Worm (Caenorhabditis elegans) whole organism, early embryonic: ENCODE data around the gene casy-1.
A peak's percentile ranks its signal among the peaks of the same experiment; 100 is the strongest.

ENCODE experiments used
- B0310.2 ChIP-seq: sonication (generic microtip); optimal IDR thresholded peaks from 2 replicates; lab custom pipeline; 2016; ENCODE audit warnings: mild to moderate bottlenecking, missing genetic modification characterization, missing compliant biosample characterization
- F13C5.2 ChIP-seq: sonication (generic microtip); optimal IDR thresholded peaks from 2 replicates; lab custom pipeline; 2017; ENCODE audit warnings: mild to moderate bottlenecking, missing genetic modification characterization, inconsistent platforms, missing compliant biosample characterization
- aly-1 ChIP-seq: sonication (generic microtip); optimal IDR thresholded peaks from 2 replicates; lab custom pipeline; 2016; ENCODE audit warnings: missing genetic modification characterization, missing compliant biosample characterization
- ama-1 ChIP-seq: fragments of 150-350 bp; optimal IDR thresholded peaks from 2 replicates; lab custom pipeline; 2014
- ceh-13 ChIP-seq: fragments of 200-800 bp; sonication (Bioruptor generic); optimal IDR thresholded peaks from 2 replicates; lab custom pipeline; 2018; ENCODE audit warnings: mild to moderate bottlenecking, missing genetic modification characterization, missing compliant biosample characterization
- ceh-36 ChIP-seq: sonication (generic microtip); optimal IDR thresholded peaks from 2 replicates; lab custom pipeline; 2016; ENCODE audit warnings: missing genetic modification characterization, inconsistent platforms, missing compliant biosample characterization
- ets-7 ChIP-seq: sonication (generic microtip); optimal IDR thresholded peaks from 2 replicates; lab custom pipeline; 2016; ENCODE audit warnings: missing genotype, missing genetic modification characterization, missing compliant biosample characterization
- flt-1 ChIP-seq: fragments of 200-800 bp; sonication (Bioruptor generic); IDR thresholded peaks from 2 replicates; pipeline ENCODE4 v1.3.6; 2022; ENCODE audit warnings: missing genetic modification characterization, missing compliant biosample characterization
- hmbx-1 ChIP-seq: sonication (generic microtip); optimal IDR thresholded peaks from 2 replicates; lab custom pipeline; 2016; ENCODE audit warnings: mild to moderate bottlenecking, missing genetic modification characterization, missing compliant biosample characterization
- hmg-4 ChIP-seq: fragments of 200-800 bp; sonication (Bioruptor generic); optimal IDR thresholded peaks from 2 replicates; lab custom pipeline; 2018; ENCODE audit warnings: mild to moderate bottlenecking, missing genetic modification characterization, missing compliant biosample characterization
- hnd-1 ChIP-seq: sonication (generic microtip); optimal IDR thresholded peaks from 2 replicates; lab custom pipeline; 2016; ENCODE audit warnings: missing genetic modification characterization, missing compliant biosample characterization
- pes-1 ChIP-seq: fragments of 200-800 bp; sonication (Bioruptor generic); IDR thresholded peaks from 2 replicates; pipeline ENCODE4 v1.3.6; 2022; ENCODE audit warnings: missing genetic modification reagents, missing genetic modification characterization, missing compliant biosample characterization
- scrt-1 ChIP-seq: fragments of 200-800 bp; sonication (Bioruptor generic); IDR thresholded peaks from 2 replicates; pipeline ENCODE4 v1.3.6; 2022; ENCODE audit warnings: missing genetic modification characterization, missing compliant biosample characterization
- sea-1 ChIP-seq: fragments of 200-800 bp; sonication (Bioruptor generic); conservative IDR thresholded peaks from 2 replicates; pipeline ENCODE4 v1.3.6; 2022; ENCODE audit warnings: missing genetic modification characterization, missing compliant biosample characterization
- tbx-11 ChIP-seq: fragments of 200-800 bp; sonication (Bioruptor generic); IDR thresholded peaks from 2 replicates; pipeline ENCODE4 v1.3.6; 2022; ENCODE audit warnings: missing genetic modification characterization, missing compliant biosample characterization
- tbx-37 ChIP-seq: fragments of 200-800 bp; sonication (Bioruptor generic); conservative IDR thresholded peaks from 2 replicates; pipeline ENCODE4 v1.3.6; 2022; ENCODE audit warnings: missing genetic modification reagents, missing genetic modification characterization, missing compliant biosample characterization
- tra-4 ChIP-seq: sonication (generic microtip); optimal IDR thresholded peaks from 2 replicates; lab custom pipeline; 2017; ENCODE audit warnings: missing genetic modification characterization, missing compliant biosample characterization

casy-1 gene

ce11 chrII:5955638-5956167, 780 bp downstream of the casy-1 start:
- TF ChIP-seq flt-1 (GFP tag; lab: Robert Waterston, UW) (no peak), ceh-36 (tag; lab: Kevin White, UChicago) (peak; percentile 19)

ce11 chrII:5952214-5952613, 4.3 kb downstream of the casy-1 start:
- TF ChIP-seq tbx-37 (GFP tag; lab: Robert Waterston, UW) (no peak), ets-7 (tag; lab: Kevin White, UChicago) (no peak), sea-1 (GFP tag; lab: Robert Waterston, UW) (no peak), flt-1 (GFP tag; lab: Robert Waterston, UW) (no peak), hmbx-1 (no peak), ceh-13 (GFP tag; lab: Kevin White, UChicago) (no peak), aly-1 (tag; lab: Kevin White, UChicago) (no peak), hmg-4 (no peak), ceh-36 (tag; lab: Kevin White, UChicago) (no peak), ama-1 (no peak), tra-4 (tag; lab: Kevin White, UChicago) (no peak), hnd-1 (no peak), B0310.2 (tag; lab: Kevin White, UChicago) (no peak), pes-1 (GFP tag; lab: Robert Waterston, UW) (no peak), scrt-1 (no peak), tbx-11 (no peak), F13C5.2 (no peak)

- TF ChIP-seq hnd-1 = no peak
- no peak for TF ChIP-seq aly-1 (tag; lab: Kevin White, UChicago)
- TF ChIP-seq scrt-1 = no peak
- no peak for TF ChIP-seq flt-1 (GFP tag; lab: Robert Waterston, UW)
- no peak for TF ChIP-seq pes-1 (GFP tag; lab: Robert Waterston, UW)
- TF ChIP-seq tra-4 (tag; lab: Kevin White, UChicago) = no peak
- TF ChIP-seq ets-7 (tag; lab: Kevin White, UChicago) = no peak
- no peak for TF ChIP-seq ama-1
- no peak for TF ChIP-seq ceh-36 (tag; lab: Kevin White, UChicago)
- TF ChIP-seq F13C5.2 = no peak
These were observed 4.7 kb downstream of the casy-1 start for ce11 chrII:5951745-5952144.

ce11 chrII:5950657-5951056, 5.8 kb downstream of the casy-1 start:
- no peak for TF ChIP-seq ets-7 (tag; lab: Kevin White, UChicago)
- TF ChIP-seq sea-1 (GFP tag; lab: Robert Waterston, UW) = no peak
- TF ChIP-seq tbx-11 = no peak
- no peak for TF ChIP-seq ama-1
- no peak for TF ChIP-seq hmbx-1
- no peak for TF ChIP-seq scrt-1
- TF ChIP-seq pes-1 (GFP tag; lab: Robert Waterston, UW) = no peak
- no peak for TF ChIP-seq B0310.2 (tag; lab: Kevin White, UChicago)
- no peak for TF ChIP-seq hnd-1
- no peak for TF ChIP-seq hmg-4
- TF ChIP-seq F13C5.2 = no peak
- no peak for TF ChIP-seq ceh-36 (tag; lab: Kevin White, UChicago)
- TF ChIP-seq ceh-13 (GFP tag; lab: Kevin White, UChicago) = no peak
- no peak for TF ChIP-seq tbx-37 (GFP tag; lab: Robert Waterston, UW)
- no peak for TF ChIP-seq aly-1 (tag; lab: Kevin White, UChicago)
- TF ChIP-seq flt-1 (GFP tag; lab: Robert Waterston, UW) = no peak
- TF ChIP-seq tra-4 (tag; lab: Kevin White, UChicago) = no peak

- TF ChIP-seq scrt-1 (no peak), hmg-4 (no peak), hmbx-1 (no peak), ceh-36 (tag; lab: Kevin White, UChicago) (no peak), B0310.2 (tag; lab: Kevin White, UChicago) (no peak), hnd-1 (no peak), aly-1 (tag; lab: Kevin White, UChicago) (no peak), ets-7 (tag; lab: Kevin White, UChicago) (no peak), ceh-13 (GFP tag; lab: Kevin White, UChicago) (no peak), pes-1 (GFP tag; lab: Robert Waterston, UW) (no peak), tbx-11 (no peak)
These were observed 7.8 kb downstream of the casy-1 start for ce11 chrII:5948681-5949080.

ce11 chrII:5946438-5946837, 10.0 kb downstream of the casy-1 start:
- TF ChIP-seq tbx-11 (no peak), scrt-1 (no peak), ets-7 (tag; lab: Kevin White, UChicago) (no peak), pes-1 (GFP tag; lab: Robert Waterston, UW) (no peak), hmbx-1 (no peak), F13C5.2 (no peak)

- no peak for TF ChIP-seq tbx-11
- TF ChIP-seq flt-1 (GFP tag; lab: Robert Waterston, UW) = no peak
- TF ChIP-seq F13C5.2 = no peak
- no peak for TF ChIP-seq sea-1 (GFP tag; lab: Robert Waterston, UW)
- TF ChIP-seq hmbx-1 = no peak
- TF ChIP-seq ceh-13 (GFP tag; lab: Kevin White, UChicago) = no peak
- no peak for TF ChIP-seq B0310.2 (tag; lab: Kevin White, UChicago)
- TF ChIP-seq pes-1 (GFP tag; lab: Robert Waterston, UW) = no peak
- TF ChIP-seq ceh-36 (tag; lab: Kevin White, UChicago) = no peak
- TF ChIP-seq hnd-1 = no peak
- no peak for TF ChIP-seq aly-1 (tag; lab: Kevin White, UChicago)
- no peak for TF ChIP-seq hmg-4
- no peak for TF ChIP-seq scrt-1
- TF ChIP-seq tra-4 (tag; lab: Kevin White, UChicago) = no peak
- no peak for TF ChIP-seq tbx-37 (GFP tag; lab: Robert Waterston, UW)
- TF ChIP-seq ets-7 (tag; lab: Kevin White, UChicago) = no peak
- no peak for TF ChIP-seq ama-1
These were observed 10.7 kb downstream of the casy-1 start for ce11 chrII:5945818-5946217.

ce11 chrII:5944268-5944667, 12.2 kb downstream of the casy-1 start, which contains the start of gene B0034.2:
B0034.2 (minus strand) TSS chrII:5944368.
- no peak for TF ChIP-seq B0310.2 (tag; lab: Kevin White, UChicago)
- TF ChIP-seq pes-1 (GFP tag; lab: Robert Waterston, UW) = no peak
- no peak for TF ChIP-seq ceh-36 (tag; lab: Kevin White, UChicago)
- TF ChIP-seq tra-4 (tag; lab: Kevin White, UChicago) = no peak
- no peak for TF ChIP-seq sea-1 (GFP tag; lab: Robert Waterston, UW)
- TF ChIP-seq F13C5.2 = no peak
